Worm (Caenorhabditis elegans) whole organism, L1 larva: ENCODE data around the gene ZK154.6.

Experiments used
- ama-1 ChIP-seq: fragments of 150-350 bp; optimal IDR thresholded peaks from 2 replicates; lab custom pipeline; 2014
- ceh-82 ChIP-seq, 3 experiments: fragments of 150-350 bp in 1 of 3; sonication (generic microtip) in 2 of 3; optimal IDR thresholded peaks; 2 replicates each; lab custom pipeline; 2014 to 2017; ENCODE audit warnings: missing biosample characterization in 3 of 3, missing genetic modification characterization in 3 of 3
- egl-27 ChIP-seq, 2 experiments: fragments of 150-350 bp in 1 of 2; sonication (generic microtip); optimal IDR thresholded peaks; 3 replicates each; lab custom pipeline; 2017 to 2018; ENCODE audit warnings: missing biosample characterization in 2 of 2, missing genetic modification characterization in 2 of 2, missing genetic modification reagents in 2 of 2
- fkh-10 ChIP-seq: sonication (generic microtip); optimal IDR thresholded peaks from 2 replicates; lab custom pipeline; 2017; ENCODE audit warnings: missing biosample characterization, missing genetic modification reagents, missing genetic modification characterization
- lin-15B ChIP-seq: fragments of 150-350 bp; sonication (generic microtip); optimal IDR thresholded peaks from 3 replicates; lab custom pipeline; 2014; ENCODE audit warnings: missing biosample characterization, missing genetic modification characterization
- nhr-12 ChIP-seq: sonication (generic microtip); optimal IDR thresholded peaks from 2 replicates; lab custom pipeline; 2017; ENCODE audit warnings: missing biosample characterization, missing genetic modification characterization
- nhr-19 ChIP-seq: fragments of 200-800 bp; sonication (Bioruptor generic); conservative IDR thresholded peaks from 2 replicates; pipeline ENCODE4 v1.3.6; 2022; ENCODE audit warnings: missing genetic modification characterization, missing compliant biosample characterization
- swsn-7 ChIP-seq: sonication (generic microtip); optimal IDR thresholded peaks from 2 replicates; lab custom pipeline; 2016; ENCODE audit warnings: missing genetic modification characterization, missing compliant biosample characterization
- unc-130 ChIP-seq: fragments of 150-350 bp; optimal IDR thresholded peaks from 2 replicates; lab custom pipeline; 2017; ENCODE audit warnings: missing biosample characterization, missing genetic modification characterization, inconsistent platforms
- unc-62 ChIP-seq: fragments of 150-350 bp; optimal IDR thresholded peaks from 2 replicates; lab custom pipeline; 2014; ENCODE audit warnings: missing biosample characterization, missing genetic modification reagents, missing genetic modification characterization
- zag-1 ChIP-seq: fragments of 150-350 bp; optimal IDR thresholded peaks from 2 replicates; lab custom pipeline; 2014; ENCODE audit warnings: missing biosample characterization, missing genetic modification characterization
- zip-4 ChIP-seq: fragments of 200-800 bp; sonication (Bioruptor generic); optimal IDR thresholded peaks from 2 replicates; lab custom pipeline; 2018; ENCODE audit warnings: mild to moderate bottlenecking, missing genetic modification characterization, moderate library complexity, missing compliant biosample characterization

- no peak for TF ChIP-seq lin-15B (tag; lab: Kevin White, UChicago)
- TF ChIP-seq ama-1 (lab: Kevin White, UChicago): no peak
- no peak for TF ChIP-seq ceh-82 (tag; optimal IDR thresholded peaks at IDR 0.05; lab: Kevin White, UChicago)
- no peak for TF ChIP-seq nhr-12 (tag; lab: Kevin White, UChicago)
- no peak for TF ChIP-seq zip-4 (GFP tag; lab: Kevin White, UChicago)
- no peak for TF ChIP-seq zag-1
- TF ChIP-seq unc-130 (tag; lab: Kevin White, UChicago): no peak
- no peak for TF ChIP-seq fkh-10 (GFP tag; lab: Kevin White, UChicago)
- no peak for TF ChIP-seq egl-27 (tag; optimal IDR thresholded peaks at IDR 0.05; lab: Kevin White, UChicago)
- TF ChIP-seq unc-62 (GFP tag; lab: Kevin White, UChicago): no peak
- TF ChIP-seq swsn-7 (tag; lab: Kevin White, UChicago): no peak
- TF ChIP-seq nhr-19 (GFP tag; lab: Robert Waterston, UW): no peak
Observed at ce11 chrX:7827989-7828388, 34.6 kb upstream of the ZK154.6 start.
